Fruit fly (Drosophila melanogaster) whole organism, embryonic: ENCODE measurements around the gene CG11454.

Experiments used
- CG1024 ChIP-seq: fragments of 200-800 bp; sonication (Bioruptor generic); IDR thresholded peaks from 2 replicates; pipeline ENCODE4 v1.3.6; 2022; ENCODE audit warnings: missing biosample characterization, missing genetic modification characterization
- CG13287 ChIP-seq: fragments of 200-800 bp; sonication (Bioruptor generic); IDR thresholded peaks from 2 replicates; pipeline ENCODE4 v1.3.6; 2022; ENCODE audit warnings: missing biosample characterization, missing genetic modification characterization; ENCODE audit not compliant: partially characterized antibody
- CG15514 ChIP-seq: fragments of 200-800 bp; sonication (Bioruptor generic); optimal IDR thresholded peaks from 3 replicates; lab custom pipeline; 2017; ENCODE audit warnings: missing biosample characterization, missing genetic modification characterization, mild to moderate bottlenecking, moderate library complexity, missing genetic modification reagents
- CG1832 ChIP-seq: fragments of 200-800 bp; sonication (Bioruptor generic); optimal IDR thresholded peaks from 2 replicates; lab custom pipeline; 2017; ENCODE audit warnings: missing biosample characterization, mild to moderate bottlenecking, missing genetic modification characterization, inconsistent platforms
- CG30020 ChIP-seq: fragments of 200-800 bp; optimal IDR thresholded peaks from 2 replicates; lab custom pipeline; 2019; ENCODE audit warnings: missing biosample characterization, mild to moderate bottlenecking, missing genetic modification characterization, moderate library complexity
- CG3407 ChIP-seq: fragments of 200-800 bp; sonication (Bioruptor generic); optimal IDR thresholded peaks from 2 replicates; lab custom pipeline; 2018; ENCODE audit warnings: missing biosample characterization, mild to moderate bottlenecking, missing genetic modification characterization
- CG34376 ChIP-seq: fragments of 200-800 bp; sonication (Bioruptor generic); optimal IDR thresholded peaks from 2 replicates; lab custom pipeline; 2018; ENCODE audit warnings: missing biosample characterization, mild to moderate bottlenecking, missing genetic modification characterization
- CG4328 ChIP-seq: fragments of 200-800 bp; sonication (Bioruptor generic); optimal IDR thresholded peaks from 3 replicates; lab custom pipeline; 2017; ENCODE audit warnings: missing biosample characterization, missing genetic modification reagents, missing genetic modification characterization
- CG4854 ChIP-seq: fragments of 200-800 bp; sonication (Bioruptor generic); optimal IDR thresholded peaks from 2 replicates; lab custom pipeline; 2016; ENCODE audit warnings: missing biosample characterization, missing genetic modification characterization, inconsistent platforms
- CG6654 ChIP-seq: fragments of 200-800 bp; sonication (Bioruptor generic); optimal IDR thresholded peaks from 2 replicates; lab custom pipeline; 2017; ENCODE audit warnings: missing biosample characterization, mild to moderate bottlenecking, missing genetic modification characterization
- CG6791 ChIP-seq: fragments of 200-800 bp; sonication (Bioruptor generic); IDR thresholded peaks from 3 replicates; pipeline ENCODE4 v1.3.6; 2022; ENCODE audit warnings: missing biosample characterization, missing genetic modification characterization; ENCODE audit not compliant: partially characterized antibody
- CG9609 ChIP-seq: fragments of 200-800 bp; sonication (Bioruptor generic); optimal IDR thresholded peaks from 3 replicates; lab custom pipeline; 2016; ENCODE audit warnings: missing biosample characterization, missing genetic modification characterization
- CTCF ChIP-seq: fragments of 200-800 bp; sonication (Bioruptor generic); optimal IDR thresholded peaks from 2 replicates; lab custom pipeline; 2017; ENCODE audit warnings: missing biosample characterization, mild to moderate bottlenecking, missing genetic modification characterization, moderate library complexity
- Chrac-16 ChIP-seq: fragments of 200-800 bp; sonication (Bioruptor generic); optimal IDR thresholded peaks from 3 replicates; lab custom pipeline; 2016; ENCODE audit warnings: missing biosample characterization, missing genetic modification characterization
- Doc3 ChIP-seq: fragments of 200-800 bp; sonication (Bioruptor generic); IDR thresholded peaks from 3 replicates; pipeline ENCODE4 v1.3.6; 2022; ENCODE audit warnings: missing biosample characterization, missing genetic modification characterization; ENCODE audit not compliant: partially characterized antibody
- Med ChIP-seq: fragments of 200-800 bp; sonication (Bioruptor generic); peaks from one replicate; lab custom pipeline; 2016; ENCODE audit warnings: missing biosample characterization, missing genetic modification characterization, mild to moderate bottlenecking, inconsistent platforms, moderate library complexity
- NC2β ChIP-seq: fragments of 200-800 bp; sonication (Bioruptor generic); optimal IDR thresholded peaks from 2 replicates; lab custom pipeline; 2016; ENCODE audit warnings: missing biosample characterization, missing genetic modification characterization
- Opbp ChIP-seq: fragments of 200-800 bp; sonication (Bioruptor generic); IDR thresholded peaks from 3 replicates; pipeline ENCODE4 v1.3.6; 2022; ENCODE audit warnings: missing biosample characterization, missing genetic modification characterization; ENCODE audit not compliant: partially characterized antibody
- Pdp1 ChIP-seq, 2 experiments: fragments of 200-800 bp; sonication (Bioruptor generic); optimal IDR thresholded peaks; 3 replicates each; lab custom pipeline; 2016; ENCODE audit warnings: missing biosample characterization in 2 of 2, missing genetic modification characterization in 2 of 2, mild to moderate bottlenecking in 1 of 2, moderate library complexity in 1 of 2
- Ptx1 ChIP-seq: fragments of 200-800 bp; sonication (Bioruptor generic); IDR thresholded peaks from 2 replicates; pipeline ENCODE4 v1.3.6; 2022; ENCODE audit warnings: missing biosample characterization, missing genetic modification characterization
- Sin3A ChIP-seq: fragments of >200 bp; optimal IDR thresholded peaks from 2 replicates; lab custom pipeline; 2018
- Six4 ChIP-seq: fragments of 200-800 bp; sonication (Bioruptor generic); optimal IDR thresholded peaks from 2 replicates; lab custom pipeline; 2016; ENCODE audit warnings: missing biosample characterization, missing genetic modification characterization
- cato ChIP-seq: fragments of 200-800 bp; sonication (Bioruptor generic); optimal IDR thresholded peaks from 2 replicates; lab custom pipeline; 2016; ENCODE audit warnings: missing biosample characterization, missing genetic modification characterization, borderline replicate concordance
- croc ChIP-seq: fragments of 200-800 bp; sonication (Bioruptor generic); conservative IDR thresholded peaks from 3 replicates; pipeline ENCODE4 v1.3.6; 2022; ENCODE audit warnings: missing biosample characterization, missing genetic modification characterization
- dmrt11E ChIP-seq: fragments of 200-800 bp; sonication (Bioruptor generic); optimal IDR thresholded peaks from 3 replicates; lab custom pipeline; 2018; ENCODE audit warnings: missing biosample characterization, mild to moderate bottlenecking, missing genetic modification characterization, moderate library complexity
- ewg ChIP-seq: fragments of 200-800 bp; sonication (Bioruptor generic); optimal IDR thresholded peaks from 3 replicates; lab custom pipeline; 2017; ENCODE audit warnings: mild to moderate bottlenecking, missing biosample characterization, missing genetic modification reagents, missing genetic modification characterization
- gfzf ChIP-seq: fragments of 200-800 bp; sonication (Bioruptor generic); optimal IDR thresholded peaks from 2 replicates; lab custom pipeline; 2016; ENCODE audit warnings: missing biosample characterization, mild to moderate bottlenecking, missing genetic modification characterization, moderate library complexity
- gro ChIP-seq: fragments of 200-800 bp; sonication (Bioruptor generic); optimal IDR thresholded peaks from 2 replicates; lab custom pipeline; 2016; ENCODE audit warnings: missing biosample characterization, missing genetic modification characterization
- gt ChIP-seq: fragments of 200-800 bp; sonication (Bioruptor generic); IDR thresholded peaks from 2 replicates; pipeline ENCODE4 v1.3.6; 2022; ENCODE audit warnings: missing biosample characterization, missing genetic modification characterization
- insv ChIP-seq, 2 experiments: fragments of 200-800 bp; sonication (Bioruptor generic); optimal IDR thresholded peaks; 3 replicates each; lab custom pipeline; 2016 to 2018; ENCODE audit warnings: missing biosample characterization in 2 of 2, missing genetic modification characterization in 2 of 2
- jumu ChIP-seq: fragments of 200-800 bp; sonication (Bioruptor generic); optimal IDR thresholded peaks from 3 replicates; lab custom pipeline; 2016; ENCODE audit warnings: missing biosample characterization, missing genetic modification characterization
- kni ChIP-seq: fragments of 200-800 bp; sonication (Bioruptor generic); optimal IDR thresholded peaks from 3 replicates; lab custom pipeline; 2017; ENCODE audit warnings: mild to moderate bottlenecking, missing biosample characterization, missing genetic modification reagents, missing genetic modification characterization
- mld ChIP-seq: fragments of 200-800 bp; sonication (Bioruptor generic); IDR thresholded peaks from 3 replicates; pipeline ENCODE4 v1.3.6; 2022; ENCODE audit warnings: missing biosample characterization, missing genetic modification characterization; ENCODE audit not compliant: partially characterized antibody
- nmo ChIP-seq: fragments of 200-800 bp; sonication (Bioruptor generic); optimal IDR thresholded peaks from 2 replicates; lab custom pipeline; 2018; ENCODE audit warnings: missing biosample characterization, mild to moderate bottlenecking, missing genetic modification characterization, moderate library complexity
- odd ChIP-seq: fragments of 200-800 bp; sonication (Bioruptor generic); optimal IDR thresholded peaks from 2 replicates; lab custom pipeline; 2017; ENCODE audit warnings: missing biosample characterization, mild to moderate bottlenecking, missing genetic modification characterization
- pita ChIP-seq: fragments of 200-800 bp; sonication (Bioruptor generic); optimal IDR thresholded peaks from 2 replicates; lab custom pipeline; 2017; ENCODE audit warnings: missing biosample characterization, mild to moderate bottlenecking, missing genetic modification characterization
- pum ChIP-seq: fragments of 200-800 bp; sonication (Bioruptor generic); optimal IDR thresholded peaks from 2 replicates; lab custom pipeline; 2016; ENCODE audit warnings: missing biosample characterization, missing genetic modification characterization
- sug ChIP-seq: fragments of 200-800 bp; optimal IDR thresholded peaks from 2 replicates; lab custom pipeline; 2019; ENCODE audit warnings: missing biosample characterization, mild to moderate bottlenecking, missing genetic modification characterization, moderate library complexity
- tx ChIP-seq: fragments of 200-800 bp; sonication (Bioruptor generic); optimal IDR thresholded peaks from 2 replicates; lab custom pipeline; 2016; ENCODE audit warnings: missing biosample characterization, missing genetic modification characterization
- unpg ChIP-seq: fragments of 200-800 bp; sonication (Bioruptor generic); optimal IDR thresholded peaks from 3 replicates; lab custom pipeline; 2018; ENCODE audit warnings: missing biosample characterization, mild to moderate bottlenecking, missing genetic modification characterization, moderate library complexity

The CG11454 gene

dm6 chr2L:107032-107431 lies 36.1 kb upstream of the CG11454 start:
- TF ChIP-seq gt (GFP tag; lab: Robert Waterston, UW) (no peak), CG13287 (GFP tag; lab: Robert Waterston, UW) (no peak), CG6654 (GFP tag; lab: Kevin White, UChicago) (no peak), sug (tag; lab: Kevin White, UChicago) (peak; percentile 81), Ptx1 (GFP tag; lab: Robert Waterston, UW) (no peak), Med (GFP tag; lab: Kevin White, UChicago) (peak; percentile 38), pum (GFP tag; lab: Kevin White, UChicago) (no peak), odd (GFP tag; lab: Kevin White, UChicago) (no peak), tx (GFP tag; lab: Kevin White, UChicago) (no peak), CG1024 (no peak), cato (GFP tag; lab: Kevin White, UChicago) (no peak), CG9609 (GFP tag; lab: Kevin White, UChicago) (no peak), ewg (GFP tag; lab: Kevin White, UChicago) (no peak), CG34376 (GFP tag; lab: Kevin White, UChicago) (peak; percentile 42), pita (GFP tag; lab: Kevin White, UChicago) (no peak), gfzf (GFP tag; lab: Kevin White, UChicago) (peak; percentile 25), CG6791 (GFP tag; lab: Robert Waterston, UW) (0 out of 3 replicates have a peak, but pooled peaks have one; percentile 9), mld (GFP tag; lab: Robert Waterston, UW) (no peak), Opbp (GFP tag; lab: Robert Waterston, UW) (no peak), Pdp1 (GFP tag; optimal IDR thresholded peaks at IDR 0.05; lab: Kevin White, UChicago) (peak in 1 of 2 experiments; percentile 48), insv (GFP tag; optimal IDR thresholded peaks at IDR 0.05; lab: Kevin White, UChicago) (no peak), dmrt11E (no peak), CG4854 (GFP tag; lab: Kevin White, UChicago) (no peak), CG1832 (GFP tag; lab: Kevin White, UChicago) (no peak), Doc3 (GFP tag; lab: Robert Waterston, UW) (no peak), CG4328 (GFP tag; lab: Kevin White, UChicago) (no peak), CTCF (GFP tag; lab: Kevin White, UChicago) (no peak), Six4 (GFP tag; lab: Kevin White, UChicago) (no peak), nmo (GFP tag; lab: Kevin White, UChicago) (no peak), jumu (no peak), CG15514 (no peak), NC2β (no peak), gro (GFP tag; lab: Kevin White, UChicago) (no peak), CG30020 (no peak), croc (GFP tag; lab: Robert Waterston, UW) (no peak), Sin3A (lab: Kevin White, UChicago) (no peak), CG3407 (no peak), unpg (GFP tag; lab: Kevin White, UChicago) (no peak), Chrac-16 (GFP tag; lab: Kevin White, UChicago) (no peak), kni (GFP tag; lab: Kevin White, UChicago) (no peak)
- TF ChIP-seq, all 482 proteins: peak for 6
